Fruit fly (Drosophila melanogaster): Measurements from ENCODE around the gene Ranbp21.

The Ranbp21 gene

DNA sequence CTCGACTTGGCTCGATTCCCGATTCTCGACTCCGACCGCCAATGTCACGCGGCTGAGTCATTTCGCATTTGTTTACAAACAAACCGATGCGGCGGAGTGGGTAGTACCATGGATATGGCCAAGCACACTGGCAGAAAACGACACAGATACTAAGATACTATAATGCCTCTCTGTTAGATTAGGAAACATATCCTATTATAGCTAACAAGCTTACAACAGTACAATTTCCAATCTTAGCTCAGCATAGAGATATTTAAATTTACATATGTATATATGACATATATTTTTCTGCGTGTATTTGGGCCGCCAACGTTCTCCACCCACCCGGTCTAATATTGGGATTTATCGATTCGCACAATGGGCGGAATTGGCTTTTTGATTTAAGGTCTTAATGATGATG is 48.1 kb downstream of the Ranbp21 start (continued):
- TF ChIP-seq Abd-B (GFP tag; optimal IDR thresholded peaks at IDR 0.05) (peak; percentile 70), dmrt99B (tag; optimal IDR thresholded peaks at IDR 0.05) (peak; percentile 85), CG3838 (GFP tag; optimal IDR thresholded peaks at IDR 0.05) (no peak), rib (GFP tag; IDR thresholded peaks at IDR 0.05) (peak; percentile 76), gfzf (GFP tag; optimal IDR thresholded peaks at IDR 0.05) (no peak), cad (GFP tag; optimal IDR thresholded peaks at IDR 0.05) (no peak), CG11560 (tag; IDR thresholded peaks at IDR 0.05) (peak; percentile 56; the same call in 2 of the 3 replicates), Dek (tag; optimal IDR thresholded peaks at IDR 0.05) (peak; percentile 64), crp (GFP tag; optimal IDR thresholded peaks at IDR 0.05) (no peak), E2f2 (GFP tag; IDR thresholded peaks at IDR 0.05) (peak; percentile 63), dpn (GFP tag; optimal IDR thresholded peaks at IDR 0.05) (peak; percentile 67 to 79), CG43689 (GFP tag; IDR thresholded peaks at IDR 0.05) (no peak), stwl (tag; optimal IDR thresholded peaks at IDR 0.05) (no peak), salm (tag; optimal IDR thresholded peaks at IDR 0.05) (no peak), CG1603 (tag; optimal IDR thresholded peaks at IDR 0.05) (peak; percentile 79), ash1 (GFP tag; optimal IDR thresholded peaks at IDR 0.05) (no peak), lbe (GFP tag; optimal IDR thresholded peaks at IDR 0.05) (peak; percentile 30), Spps (tag; optimal IDR thresholded peaks at IDR 0.05) (peak; percentile 29), mirr (GFP tag; optimal IDR thresholded peaks at IDR 0.05) (peak; percentile 52), nerfin-2 (GFP tag; IDR thresholded peaks at IDR 0.05; ENCODE audit: partially characterized antibody) (no peak), CG6272 (GFP tag; IDR thresholded peaks at IDR 0.05) (peak; percentile 49), odd (GFP tag; optimal IDR thresholded peaks at IDR 0.05) (no peak), sim (GFP tag; IDR thresholded peaks at IDR 0.05) (peak; percentile 27; the same call in 1 of the 2 replicates), dimm (GFP tag; IDR thresholded peaks at IDR 0.05) (peak; percentile 36; the same call in 1 of the 2 replicates), CG16863 (GFP tag; optimal IDR thresholded peaks at IDR 0.05) (peak; percentile 39), ara (GFP tag; IDR thresholded peaks at IDR 0.05) (peak; percentile 20; the same call in 1 of the 2 replicates), CG7556 (GFP tag; optimal IDR thresholded peaks at IDR 0.05) (peak; percentile 64), Hand (GFP tag; optimal IDR thresholded peaks at IDR 0.05) (peak; percentile 59), zen (tag; optimal IDR thresholded peaks at IDR 0.05) (peak; percentile 77), Poxn (GFP tag; IDR thresholded peaks at IDR 0.05) (peak; percentile 68; the same call in 1 of the 2 replicates), dati (GFP tag; IDR thresholded peaks at IDR 0.05) (0 out of 2 replicates have a peak, but pooled peaks have one; percentile 21), sc (optimal IDR thresholded peaks at IDR 0.05) (no peak), sc (GFP tag; optimal IDR thresholded peaks at IDR 0.05) (peak; percentile 27), CG14965 (GFP tag; optimal IDR thresholded peaks at IDR 0.05; ENCODE audit: borderline replicate concordance) (no peak), ab (GFP tag; optimal IDR thresholded peaks at IDR 0.05) (no peak), Nf-YC (tag; optimal IDR thresholded peaks at IDR 0.05) (peak; percentile 64), CG9215 (GFP tag; IDR thresholded peaks at IDR 0.05) (peak; percentile 73), br (optimal IDR thresholded peaks at IDR 0.05) (no peak), CkIIα-i1 (GFP tag; IDR thresholded peaks at IDR 0.05) (0 out of 2 replicates have a peak, but pooled peaks have one; percentile 16), H2.0 (GFP tag; IDR thresholded peaks at IDR 0.05) (peak; percentile 71), CG32772 (GFP tag; IDR thresholded peaks at IDR 0.05) (peak; percentile 66; the same call in 1 of the 2 replicates), Sry-δ (GFP tag; optimal IDR thresholded peaks at IDR 0.05) (no peak), Lpt (GFP tag; optimal IDR thresholded peaks at IDR 0.05) (no peak), pb (GFP tag; optimal IDR thresholded peaks at IDR 0.05) (no peak), shn (GFP tag; optimal IDR thresholded peaks at IDR 0.05) (no peak), Dip3 (GFP tag; optimal IDR thresholded peaks at IDR 0.05) (peak; percentile 51), CG17612 (GFP tag; IDR thresholded peaks at IDR 0.05) (no peak), Dfd (GFP tag; optimal IDR thresholded peaks at IDR 0.05) (no peak), trem (tag; optimal IDR thresholded peaks at IDR 0.05) (peak; percentile 50), pzg (GFP tag; optimal IDR thresholded peaks at IDR 0.05) (no peak), Sry-β (GFP tag; optimal IDR thresholded peaks at IDR 0.05) (no peak), oc (tag; optimal IDR thresholded peaks at IDR 0.05) (no peak)

Measured in whole organism, embryonic.